Worm (Caenorhabditis elegans) whole organism, young adult: ENCODE measurements around the gene vps-53.

ENCODE experiments used
- Y53F4B.3 ChIP-seq: fragments of 200-800 bp; sonication (Bioruptor generic); IDR thresholded peaks from 2 replicates; pipeline ENCODE4 v1.3.6; 2022; ENCODE audit warnings: missing genetic modification reagents, missing genetic modification characterization, missing compliant biosample characterization
- aptf-2 ChIP-seq: fragments of 200-800 bp; sonication (Bioruptor generic); conservative IDR thresholded peaks from 2 replicates; pipeline ENCODE4 v1.3.6; 2022; ENCODE audit warnings: missing genetic modification reagents, missing genetic modification characterization, missing compliant biosample characterization
- ceh-27 ChIP-seq: fragments of 200-800 bp; sonication (Bioruptor generic); optimal IDR thresholded peaks from 2 replicates; lab custom pipeline; 2018; ENCODE audit warnings: mild to moderate bottlenecking, missing genetic modification characterization, moderate library complexity, missing compliant biosample characterization
- hmg-1.2 ChIP-seq: fragments of 200-800 bp; sonication (Bioruptor generic); IDR thresholded peaks from 2 replicates; pipeline ENCODE4 v1.3.6; 2022; ENCODE audit warnings: missing genetic modification reagents, missing genetic modification characterization, missing compliant biosample characterization
- lir-1 ChIP-seq: fragments of 200-800 bp; sonication (Bioruptor generic); conservative IDR thresholded peaks from 2 replicates; pipeline ENCODE4 v1.3.6; 2022; ENCODE audit warnings: missing genetic modification reagents, missing genetic modification characterization, missing compliant biosample characterization
- somi-1 ChIP-seq: fragments of 200-800 bp; sonication (Bioruptor generic); optimal IDR thresholded peaks from 2 replicates; lab custom pipeline; 2018; ENCODE audit warnings: mild to moderate bottlenecking, missing genetic modification characterization, missing compliant biosample characterization
- unc-62 ChIP-seq: fragments of 150-350 bp; optimal IDR thresholded peaks from 2 replicates; lab custom pipeline; 2014; ENCODE audit warnings: missing biosample characterization, missing genetic modification reagents, missing genetic modification characterization
- ztf-25 ChIP-seq: fragments of 200-800 bp; sonication (Bioruptor generic); IDR thresholded peaks from 2 replicates; pipeline ENCODE4 v1.3.6; 2022; ENCODE audit warnings: missing genetic modification reagents, missing genetic modification characterization, missing compliant biosample characterization

DNA sequence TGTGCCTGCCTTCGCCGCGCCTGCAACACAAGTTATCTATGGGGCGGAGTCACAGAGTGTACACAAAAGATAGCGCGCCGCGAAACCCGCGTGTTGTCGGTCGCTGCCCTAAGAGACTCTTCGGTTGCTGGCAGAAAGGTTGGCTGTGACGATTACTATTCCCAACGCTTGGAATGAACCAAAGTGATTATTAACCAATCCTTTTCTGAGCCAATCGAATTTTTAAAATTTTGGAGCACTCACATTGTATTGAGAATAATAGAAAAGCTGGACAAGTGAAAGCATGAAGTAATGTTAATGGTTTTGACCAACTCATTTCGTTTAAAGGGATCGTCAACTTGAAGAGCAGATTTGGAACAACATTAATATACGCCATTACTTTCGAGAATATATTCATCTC, 40.1 kb downstream of the vps-53 start:
- TF ChIP-seq ceh-27 (GFP tag; lab: Kevin White, UChicago) (no peak), ztf-25 (no peak), somi-1 (GFP tag; lab: Kevin White, UChicago) (no peak), unc-62 (GFP tag; lab: Kevin White, UChicago) (no peak), aptf-2 (GFP tag; lab: Robert Waterston, UW) (no peak), lir-1 (GFP tag; lab: Robert Waterston, UW) (no peak), hmg-1.2 (GFP tag; lab: Robert Waterston, UW) (peak; percentile 98), Y53F4B.3 (GFP tag; lab: Robert Waterston, UW) (no peak)
